Fruit fly (Drosophila melanogaster) whole organism, wandering third instar larva: Measurements from ENCODE around the gene CG13924.

Experiments
- CrebA ChIP-seq: fragments of 200-800 bp; sonication (Bioruptor generic); optimal IDR thresholded peaks from 2 replicates; lab custom pipeline; 2016; ENCODE audit warnings: missing biosample characterization, mild to moderate bottlenecking, missing genetic modification characterization, borderline replicate concordance
- Rel ChIP-seq, 2 experiments: fragments of 200-800 bp; sonication (Bioruptor generic) in 1 of 2; optimal IDR thresholded peaks; 2 replicates in 1 of 2; 3 replicates in 1 of 2; lab custom pipeline; 2016 to 2019; ENCODE audit warnings: mild to moderate bottlenecking in 2 of 2, missing biosample characterization in 2 of 2, missing genetic modification characterization in 2 of 2, moderate library complexity in 1 of 2
- Sp1 ChIP-seq: fragments of 200-800 bp; sonication (Bioruptor generic); optimal IDR thresholded peaks from 3 replicates; lab custom pipeline; 2019; ENCODE audit warnings: missing biosample characterization, mild to moderate bottlenecking, missing genetic modification characterization, moderate library complexity
- br ChIP-seq: fragments of 200-800 bp; sonication (Bioruptor generic); optimal IDR thresholded peaks from 2 replicates; lab custom pipeline; 2016; ENCODE audit warnings: missing biosample characterization, missing genetic modification characterization
- dl ChIP-seq, 2 experiments: fragments of 175-275, 200-275 bp in 1 of 2; fragments of 200-275 bp in 1 of 2; sonication (Bioruptor generic); optimal IDR thresholded peaks; lab custom pipeline; 2018; ENCODE audit warnings: mild to moderate bottlenecking in 2 of 2, missing biosample characterization in 2 of 2, missing genetic modification characterization in 2 of 2, moderate library complexity in 2 of 2; ENCODE audit not compliant: partially characterized antibody in 2 of 2, insufficient read depth in 1 of 2

DNA sequence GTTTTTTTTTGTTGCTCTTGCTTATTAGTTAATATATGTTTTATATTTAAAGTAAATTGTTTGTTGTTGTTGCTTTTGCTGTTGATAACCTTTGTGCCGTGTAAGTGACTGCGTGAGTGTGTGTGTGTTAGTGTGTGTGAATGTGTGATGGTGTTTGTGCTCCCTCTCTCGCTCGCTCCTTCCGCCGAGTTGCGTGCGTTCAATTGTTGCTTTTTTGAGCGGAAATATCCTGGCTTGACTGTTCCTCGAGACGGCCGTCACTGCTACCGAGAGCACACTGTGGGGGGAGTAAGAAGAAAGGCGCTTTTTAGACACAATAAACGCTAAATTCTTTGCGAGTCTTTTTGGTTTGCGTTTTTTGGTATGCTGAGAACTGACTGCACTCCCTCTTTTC is 8.4 kb upstream of the CG13924 start:
- TF ChIP-seq dl (GFP tag; optimal IDR thresholded peaks at IDR 0.05; lab: Kevin White, UChicago; ENCODE audit: insufficient read depth in 1 of 2, partially characterized antibody in 2 of 2) (peak in 1 of 2 experiments; percentile 2), CrebA (no peak), Rel (GFP tag; optimal IDR thresholded peaks at IDR 0.05; lab: Kevin White, UChicago) (peak; percentile 5), Rel (tag; optimal IDR thresholded peaks at IDR 0.05; lab: Kevin White, UChicago) (peak; percentile 11), Sp1 (no peak), br (GFP tag; lab: Kevin White, UChicago) (no peak)
